Fruit fly (Drosophila melanogaster): ENCODE data around the gene Dhc1.

DNA sequence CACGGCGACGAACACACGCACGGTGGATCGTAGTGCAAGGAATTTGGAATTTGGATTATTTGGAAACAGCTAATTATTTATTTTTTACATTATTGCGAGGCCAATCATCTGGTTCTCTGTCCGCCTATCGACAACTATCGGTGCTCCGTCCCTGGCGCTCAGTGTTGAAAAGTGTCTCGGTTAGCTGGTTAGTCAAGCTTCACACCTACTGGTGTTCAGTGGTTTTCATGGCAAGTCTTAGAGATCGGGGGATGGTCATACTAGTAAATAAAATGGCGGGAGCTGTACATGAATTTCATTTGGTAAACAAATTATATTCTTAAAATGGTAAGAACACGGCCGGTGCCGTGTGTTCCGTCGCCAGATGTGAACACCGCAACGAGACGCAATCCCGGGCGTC lies 36.4 kb upstream of the Dhc1 start, which contains the start of the genes trbd and dmt:
- no peak for TF ChIP-seq eve (GFP tag; optimal IDR thresholded peaks at IDR 0.05)
- TF ChIP-seq bigmax (GFP tag; optimal IDR thresholded peaks at IDR 0.05), result peak; percentile 63
- peak; percentile 81 for TF ChIP-seq mam (GFP tag; optimal IDR thresholded peaks at IDR 0.05)
- no peak for TF ChIP-seq scrt (GFP tag; optimal IDR thresholded peaks at IDR 0.05)
- TF ChIP-seq nom (GFP tag; optimal IDR thresholded peaks at IDR 0.05), result no peak
- TF ChIP-seq bowl (GFP tag; IDR thresholded peaks at IDR 0.05), result no peak
- no peak for TF ChIP-seq run (tag; optimal IDR thresholded peaks at IDR 0.05)
- no peak for TF ChIP-seq CG10366 (GFP tag; IDR thresholded peaks at IDR 0.05)
- TF ChIP-seq CG4617 (GFP tag; optimal IDR thresholded peaks at IDR 0.05; ENCODE audit: borderline replicate concordance), result peak; percentile 99
- 0 out of 2 replicates have a peak, but pooled peaks have one; percentile 38 for TF ChIP-seq CG6272 (GFP tag; IDR thresholded peaks at IDR 0.05)
